Worm (Caenorhabditis elegans) whole organism, mixed stage, embryonic: ENCODE data around the gene set-5.
A peak's percentile ranks its signal among the peaks of the same experiment; 100 is the strongest.

Experiments used
- M03D4.4 ChIP-seq: sonication (generic microtip); optimal IDR thresholded peaks from 2 replicates; lab custom pipeline; 2017; ENCODE audit warnings: mild to moderate bottlenecking, missing genetic modification characterization, missing compliant biosample characterization
- bed-3 ChIP-seq: fragments of 200-800 bp; sonication (Bioruptor generic); optimal IDR thresholded peaks from 3 replicates; lab custom pipeline; 2018; ENCODE audit warnings: mild to moderate bottlenecking, missing genetic modification characterization, moderate library complexity, missing compliant biosample characterization
- blmp-1 ChIP-seq: fragments of 150-350 bp; optimal IDR thresholded peaks from 2 replicates; lab custom pipeline; 2014; ENCODE audit warnings: missing biosample characterization, missing genetic modification characterization
- ceh-39 ChIP-seq: fragments of 150-350 bp; optimal IDR thresholded peaks from 2 replicates; lab custom pipeline; 2014; ENCODE audit warnings: missing biosample characterization, missing genetic modification characterization
- ceh-43 ChIP-seq: fragments of 200-800 bp; sonication (Bioruptor generic); optimal IDR thresholded peaks from 2 replicates; lab custom pipeline; 2018; ENCODE audit warnings: mild to moderate bottlenecking, missing genetic modification characterization, moderate library complexity, missing compliant biosample characterization
- ceh-83 ChIP-seq: fragments of 200-800 bp; sonication (Bioruptor generic); optimal IDR thresholded peaks from 2 replicates; lab custom pipeline; 2018; ENCODE audit warnings: mild to moderate bottlenecking, missing genetic modification characterization, missing compliant biosample characterization
- ces-1 ChIP-seq: fragments of 150-350 bp; optimal IDR thresholded peaks from 2 replicates; lab custom pipeline; 2014; ENCODE audit warnings: missing biosample characterization, missing genetic modification reagents, missing genetic modification characterization
- cnd-1 ChIP-seq: fragments of 200-800 bp; sonication (Bioruptor generic); optimal IDR thresholded peaks from 2 replicates; lab custom pipeline; 2018; ENCODE audit warnings: mild to moderate bottlenecking, missing genetic modification characterization, missing compliant biosample characterization
- elt-1 ChIP-seq: sonication (generic microtip); optimal IDR thresholded peaks from 2 replicates; lab custom pipeline; 2017; ENCODE audit warnings: missing genetic modification characterization, mild to moderate bottlenecking, missing compliant biosample characterization, antibody characterized with exemption, moderate library complexity, borderline replicate concordance; ENCODE audit not compliant: insufficient read depth
- elt-3 ChIP-seq: fragments of 150-350 bp; optimal IDR thresholded peaks from 2 replicates; lab custom pipeline; 2014; ENCODE audit warnings: missing biosample characterization, missing genetic modification characterization
- flh-1 ChIP-seq: fragments of 200-800 bp; sonication (Bioruptor generic); optimal IDR thresholded peaks from 2 replicates; lab custom pipeline; 2018; ENCODE audit warnings: mild to moderate bottlenecking, missing genetic modification characterization, moderate library complexity, missing compliant biosample characterization
- ham-2 ChIP-seq: fragments of 200-800 bp; sonication (Bioruptor generic); optimal IDR thresholded peaks from 2 replicates; lab custom pipeline; 2018; ENCODE audit warnings: mild to moderate bottlenecking, missing genetic modification characterization, missing compliant biosample characterization
- lin-13 ChIP-seq: fragments of 150-350 bp; optimal IDR thresholded peaks from 2 replicates; lab custom pipeline; 2014; ENCODE audit warnings: missing biosample characterization, missing genetic modification characterization
- lin-32 ChIP-seq: fragments of 200-800 bp; sonication (Bioruptor generic); optimal IDR thresholded peaks from 2 replicates; lab custom pipeline; 2018; ENCODE audit warnings: mild to moderate bottlenecking, missing genetic modification characterization, missing compliant biosample characterization
- lsy-2 ChIP-seq: fragments of 150-350 bp; optimal IDR thresholded peaks from 2 replicates; lab custom pipeline; 2014; ENCODE audit warnings: missing biosample characterization, missing genetic modification characterization
- mab-5 ChIP-seq: fragments of 150-350 bp; optimal IDR thresholded peaks from 2 replicates; lab custom pipeline; 2014; ENCODE audit warnings: missing biosample characterization, missing genetic modification characterization
- mep-1 ChIP-seq: fragments of 150-350 bp; optimal IDR thresholded peaks from 2 replicates; lab custom pipeline; 2017; ENCODE audit warnings: missing biosample characterization, missing genetic modification reagents, missing genetic modification characterization, inconsistent platforms
- mls-2 ChIP-seq: sonication (generic microtip); optimal IDR thresholded peaks from 2 replicates; lab custom pipeline; 2016; ENCODE audit warnings: mild to moderate bottlenecking, missing genetic modification characterization, moderate library complexity, missing compliant biosample characterization
- nhr-12 ChIP-seq: fragments of 150-350 bp; optimal IDR thresholded peaks from 2 replicates; lab custom pipeline; 2014; ENCODE audit warnings: missing biosample characterization, missing genetic modification characterization
- nhr-2 ChIP-seq: fragments of 150-350 bp; optimal IDR thresholded peaks from 2 replicates; lab custom pipeline; 2014; ENCODE audit warnings: missing biosample characterization, missing genetic modification characterization
- nhr-237 ChIP-seq: fragments of 150-350 bp; optimal IDR thresholded peaks from 2 replicates; lab custom pipeline; 2014; ENCODE audit warnings: missing biosample characterization, missing genetic modification characterization
- nhr-28 ChIP-seq: fragments of 150-350 bp; optimal IDR thresholded peaks from 2 replicates; lab custom pipeline; 2014; ENCODE audit warnings: missing biosample characterization, missing genetic modification characterization
- pha-4 ChIP-seq: fragments of 150-350 bp; optimal IDR thresholded peaks from 2 replicates; lab custom pipeline; 2018; ENCODE audit warnings: missing biosample characterization, missing genetic modification reagents, missing genetic modification characterization
- sem-2 ChIP-seq: fragments of 200-800 bp; sonication (Bioruptor generic); optimal IDR thresholded peaks from 2 replicates; lab custom pipeline; 2018; ENCODE audit warnings: mild to moderate bottlenecking, missing genetic modification characterization, missing compliant biosample characterization
- snpc-4 ChIP-seq: fragments of 150-350 bp; optimal IDR thresholded peaks from 2 replicates; lab custom pipeline; 2014; ENCODE audit warnings: missing biosample characterization, missing genetic modification characterization
- sptf-1 ChIP-seq: sonication (generic microtip); optimal IDR thresholded peaks from 2 replicates; lab custom pipeline; 2017; ENCODE audit warnings: mild to moderate bottlenecking, missing genetic modification characterization, moderate library complexity, missing compliant biosample characterization
- tbx-8 ChIP-seq: fragments of 200-800 bp; sonication (Bioruptor generic); optimal IDR thresholded peaks from 2 replicates; lab custom pipeline; 2018; ENCODE audit warnings: mild to moderate bottlenecking, missing genetic modification characterization, moderate library complexity, missing compliant biosample characterization
- unc-120 ChIP-seq: sonication (generic microtip); optimal IDR thresholded peaks from 2 replicates; lab custom pipeline; 2017; ENCODE audit warnings: missing genetic modification characterization, missing compliant biosample characterization; ENCODE audit not compliant: poor library complexity, severe bottlenecking
- unc-39 ChIP-seq: fragments of 150-350 bp; optimal IDR thresholded peaks from 2 replicates; lab custom pipeline; 2014; ENCODE audit warnings: missing biosample characterization, missing genetic modification characterization
- unc-62 ChIP-seq: fragments of 150-350 bp; optimal IDR thresholded peaks from 2 replicates; lab custom pipeline; 2014; ENCODE audit warnings: missing biosample characterization, missing genetic modification reagents, missing genetic modification characterization
- ztf-11 ChIP-seq: fragments of 150-350 bp; optimal IDR thresholded peaks from 2 replicates; lab custom pipeline; 2014; ENCODE audit warnings: missing biosample characterization, missing genetic modification characterization

set-5 gene

DNA sequence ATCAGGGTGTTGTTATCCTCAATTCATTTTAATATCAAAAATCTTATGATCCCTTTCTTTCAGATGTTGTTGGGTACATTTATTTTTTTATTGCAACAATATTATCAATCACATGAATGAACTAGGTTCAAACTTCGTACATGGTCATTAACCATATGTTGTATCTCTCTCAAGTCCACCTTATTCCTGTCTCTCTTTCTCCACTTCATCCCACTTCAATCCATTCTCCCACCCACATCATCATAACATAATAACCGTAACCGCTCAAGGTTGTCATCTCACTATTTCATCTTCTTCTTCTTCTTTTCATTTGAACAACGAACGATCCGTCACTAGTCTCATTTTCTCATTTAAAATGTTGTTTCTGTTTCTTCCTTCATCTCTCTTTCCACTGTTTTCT is 26.6 kb downstream of the set-5 start:
- TF ChIP-seq lin-13 (no peak), lsy-2 (tag; lab: Kevin White, UChicago) (no peak), mep-1 (no peak), pha-4 (no peak), mab-5 (no peak), ham-2 (no peak), flh-1 (GFP tag; lab: Kevin White, UChicago) (no peak), ceh-43 (GFP tag; lab: Kevin White, UChicago) (no peak), unc-62 (no peak), mls-2 (tag; lab: Kevin White, UChicago) (no peak)

- TF ChIP-seq mab-5 (no peak), elt-1 (tag; lab: Kevin White, UChicago) (no peak), M03D4.4 (no peak), tbx-8 (GFP tag; lab: Kevin White, UChicago) (no peak), nhr-2 (tag; lab: Kevin White, UChicago) (no peak), unc-120 (tag; lab: Kevin White, UChicago) (no peak), unc-62 (no peak), mep-1 (no peak), bed-3 (GFP tag; lab: Kevin White, UChicago) (no peak), blmp-1 (tag; lab: Kevin White, UChicago) (no peak), nhr-28 (tag; lab: Kevin White, UChicago) (no peak), ceh-39 (tag; lab: Kevin White, UChicago) (no peak), unc-39 (tag; lab: Kevin White, UChicago) (no peak), elt-3 (no peak), nhr-237 (tag; lab: Kevin White, UChicago) (no peak), snpc-4 (tag; lab: Kevin White, UChicago) (no peak)
Measured at ce11 chrV:14726596-14726995, 27.8 kb downstream of the set-5 start, which contains the start of gene Y50E8A.1. Gene Y50E8A.1 (plus strand): TSS chrV:14726896.

DNA sequence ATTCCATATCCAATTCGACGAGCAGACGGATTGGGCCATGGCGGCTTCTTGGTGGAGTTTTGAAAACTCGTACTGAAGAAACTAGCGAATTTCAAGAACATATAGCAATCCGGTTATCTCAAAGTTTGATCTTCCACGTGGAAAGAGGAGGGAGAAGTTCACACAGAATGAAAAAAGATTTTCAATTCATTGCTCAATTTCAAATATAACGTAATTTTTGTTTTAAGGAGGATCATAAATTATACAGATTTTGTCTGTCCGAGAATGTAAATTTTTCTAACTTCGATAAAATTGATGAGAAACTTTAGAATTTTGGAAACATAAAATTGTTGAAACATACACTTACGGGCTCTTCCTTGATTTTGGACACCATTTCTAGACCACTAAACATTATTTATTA is 30.0 kb downstream of the set-5 start, which contains the start of gene Y50E8A.2:
Gene Y50E8A.2 (minus strand): TSS at position 101 of the 400 bp plus-strand sequence.
- no peak for TF ChIP-seq ceh-39 (tag; lab: Kevin White, UChicago)
- no peak for TF ChIP-seq cnd-1 (tag; lab: Kevin White, UChicago)
- TF ChIP-seq lin-32 (GFP tag; lab: Kevin White, UChicago), result no peak
- TF ChIP-seq elt-3, result no peak
- TF ChIP-seq ceh-83, result no peak
- TF ChIP-seq sem-2 (GFP tag; lab: Kevin White, UChicago), result no peak
- TF ChIP-seq bed-3 (GFP tag; lab: Kevin White, UChicago), result no peak
- TF ChIP-seq unc-39 (tag; lab: Kevin White, UChicago), result no peak

DNA sequence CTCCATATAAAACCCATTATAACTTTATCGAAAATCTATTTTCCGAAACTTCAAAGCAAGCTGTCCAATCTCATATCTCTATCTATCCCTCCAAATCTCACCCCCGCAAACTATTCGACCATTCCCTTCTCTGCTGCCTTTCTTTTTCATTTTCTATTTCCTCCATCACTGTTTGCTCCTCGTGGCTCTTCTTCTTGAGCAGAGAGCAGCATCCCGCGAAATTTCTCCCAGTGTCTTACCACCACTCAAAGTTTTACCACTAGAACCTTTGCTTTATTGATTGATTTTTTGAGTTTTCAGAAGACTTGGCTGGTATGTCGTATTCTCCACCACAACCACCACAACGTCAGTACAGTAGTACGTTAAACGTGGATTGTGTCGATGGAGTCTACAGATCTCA is 30.6 kb downstream of the set-5 start, which contains the start of gene oig-3:
Gene oig-3 (plus strand): TSS at position 301 of the 400 bp plus-strand sequence.
- no peak for TF ChIP-seq pha-4
- TF ChIP-seq mep-1, result no peak
- TF ChIP-seq sptf-1, result no peak
- no peak for TF ChIP-seq blmp-1 (tag; lab: Kevin White, UChicago)
- no peak for TF ChIP-seq elt-3
- TF ChIP-seq bed-3 (GFP tag; lab: Kevin White, UChicago), result no peak
- TF ChIP-seq elt-1 (tag; lab: Kevin White, UChicago), result no peak
- TF ChIP-seq ceh-83, result no peak
- no peak for TF ChIP-seq ztf-11 (tag; lab: Kevin White, UChicago)
- TF ChIP-seq mab-5, result no peak

DNA sequence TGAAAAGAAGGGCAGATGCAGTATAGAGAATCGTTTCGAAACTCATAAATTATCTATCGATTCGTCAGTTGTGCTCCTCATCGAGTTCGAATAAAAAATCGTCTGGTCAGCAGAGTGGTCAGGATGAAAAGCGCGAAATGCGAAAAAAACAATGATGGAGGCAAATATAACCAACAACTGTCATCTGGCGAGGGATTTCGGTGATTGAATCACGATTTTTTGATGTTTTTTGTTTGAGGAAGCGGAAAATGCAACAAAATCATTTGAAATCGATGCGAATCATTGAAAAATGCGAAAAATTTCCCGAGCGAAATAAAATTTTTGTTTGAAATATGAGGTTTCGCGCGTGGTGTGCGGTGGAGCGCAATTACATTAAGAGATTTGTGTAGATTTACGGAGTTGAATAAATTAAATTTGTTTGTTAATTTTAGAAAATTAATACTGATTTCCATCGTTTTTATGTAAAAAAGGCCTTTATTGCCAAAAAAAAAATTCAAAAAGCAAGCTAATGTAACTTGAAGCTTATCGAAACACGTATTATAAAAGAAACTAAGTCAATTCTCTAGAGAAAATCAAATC is 35.5 kb downstream of the set-5 start, which contains the start of gene unc-61:
Gene unc-61 (minus strand): TSS at position 51 of the 579 bp plus-strand sequence.
- peak; percentile 1 for TF ChIP-seq mep-1
- peak; percentile 89 for TF ChIP-seq ces-1 (GFP tag; lab: Kevin White, UChicago)
- TF ChIP-seq nhr-12 (tag; lab: Kevin White, UChicago), result no peak
- no peak for TF ChIP-seq mls-2 (tag; lab: Kevin White, UChicago)
